Worm (Caenorhabditis elegans) whole organism, L4 larva: ENCODE measurements around the gene K09E2.2.

Experiments used
- D1046.2 ChIP-seq: fragments of 200-800 bp; sonication (Bioruptor generic); IDR thresholded peaks from 2 replicates; pipeline ENCODE4 v1.3.6; 2022; ENCODE audit warnings: missing genetic modification characterization, missing compliant biosample characterization
- F10B5.3 ChIP-seq: sonication (generic microtip); optimal IDR thresholded peaks from 2 replicates; lab custom pipeline; 2016; ENCODE audit warnings: mild to moderate bottlenecking, missing genetic modification characterization, missing compliant biosample characterization
- F26F4.8 ChIP-seq: fragments of 200-800 bp; sonication (Bioruptor generic); conservative IDR thresholded peaks from 2 replicates; pipeline ENCODE4 v1.3.6; 2022; ENCODE audit warnings: missing genetic modification characterization, missing compliant biosample characterization
- T26A8.4 ChIP-seq: fragments of 200-800 bp; sonication (Bioruptor generic); IDR thresholded peaks from 2 replicates; pipeline ENCODE4 v1.3.6; 2022; ENCODE audit warnings: missing genetic modification characterization, missing compliant biosample characterization
- Y5F2A.4 ChIP-seq: fragments of 200-800 bp; sonication (Bioruptor generic); optimal IDR thresholded peaks from 2 replicates; lab custom pipeline; 2018; ENCODE audit warnings: mild to moderate bottlenecking, missing genetic modification characterization, missing compliant biosample characterization
- Y75B8A.6 ChIP-seq: fragments of 200-800 bp; sonication (Bioruptor generic); IDR thresholded peaks from 2 replicates; pipeline ENCODE4 v1.3.6; 2022; ENCODE audit warnings: missing genetic modification reagents, missing genetic modification characterization, missing compliant biosample characterization
- ZK337.2 ChIP-seq: fragments of 200-800 bp; sonication (Bioruptor generic); IDR thresholded peaks from 2 replicates; pipeline ENCODE4 v1.3.6; 2022; ENCODE audit warnings: missing genetic modification reagents, missing genetic modification characterization, missing compliant biosample characterization
- aha-1 ChIP-seq: fragments of 150-350 bp; peaks from one replicate; lab custom pipeline; 2014; ENCODE audit warnings: missing biosample characterization, missing genetic modification characterization
- attf-4 ChIP-seq: sonication (generic microtip); optimal IDR thresholded peaks from 3 replicates; lab custom pipeline; 2017; ENCODE audit warnings: missing biosample characterization, missing genetic modification characterization
- ceh-28 ChIP-seq: fragments of 150-350 bp; optimal IDR thresholded peaks from 2 replicates; lab custom pipeline; 2014; ENCODE audit warnings: missing biosample characterization, missing genetic modification reagents, missing genetic modification characterization
- ctbp-1 ChIP-seq: fragments of 200-800 bp; sonication (Bioruptor generic); IDR thresholded peaks from 2 replicates; pipeline ENCODE4 v1.3.6; 2022; ENCODE audit warnings: missing genetic modification reagents, missing genetic modification characterization, missing compliant biosample characterization
- daf-16 ChIP-seq, 3 experiments: sonication (generic microtip); optimal IDR thresholded peaks; 2 replicates each; lab custom pipeline; 2016 to 2017; ENCODE audit warnings: missing genetic modification characterization in 3 of 3, missing genetic modification reagents in 3 of 3, mild to moderate bottlenecking in 2 of 3, missing compliant biosample characterization in 2 of 3, missing biosample characterization in 1 of 3, moderate library complexity in 1 of 3
- daf-8 ChIP-seq: fragments of 200-800 bp; sonication (Bioruptor generic); IDR thresholded peaks from 2 replicates; pipeline ENCODE4 v1.3.6; 2022; ENCODE audit warnings: missing genetic modification characterization, missing compliant biosample characterization
- dmd-6 ChIP-seq: fragments of 200-800 bp; sonication (Bioruptor generic); IDR thresholded peaks from 2 replicates; pipeline ENCODE4 v1.3.6; 2022; ENCODE audit warnings: missing genetic modification reagents, missing genetic modification characterization, missing compliant biosample characterization
- dve-1 ChIP-seq: sonication (generic microtip); optimal IDR thresholded peaks from 2 replicates; lab custom pipeline; 2017; ENCODE audit warnings: antibody characterized with exemption, mild to moderate bottlenecking, missing genetic modification characterization, missing compliant biosample characterization; ENCODE audit not compliant: insufficient read depth
- hlh-11 ChIP-seq: fragments of 200-800 bp; sonication (Bioruptor generic); optimal IDR thresholded peaks from 2 replicates; lab custom pipeline; 2018; ENCODE audit warnings: mild to moderate bottlenecking, missing genetic modification characterization, missing compliant biosample characterization
- hlh-30 ChIP-seq: sonication (generic microtip); optimal IDR thresholded peaks from 2 replicates; lab custom pipeline; 2017; ENCODE audit warnings: antibody characterized with exemption, mild to moderate bottlenecking, missing genetic modification characterization, missing compliant biosample characterization; ENCODE audit not compliant: insufficient read depth
- hmg-1.1 ChIP-seq: fragments of 200-800 bp; sonication (Bioruptor generic); IDR thresholded peaks from 2 replicates; pipeline ENCODE4 v1.3.6; 2022; ENCODE audit warnings: missing genetic modification reagents, missing genetic modification characterization, missing compliant biosample characterization
- lir-3 ChIP-seq: sonication (generic microtip); optimal IDR thresholded peaks from 2 replicates; lab custom pipeline; 2016; ENCODE audit warnings: mild to moderate bottlenecking, missing genetic modification characterization, missing compliant biosample characterization
- lsy-2 ChIP-seq, 2 experiments: fragments of 150-350 bp in 1 of 2; sonication (generic microtip) in 1 of 2; optimal IDR thresholded peaks; 2 replicates each; lab custom pipeline; 2014 to 2017; ENCODE audit warnings: missing biosample characterization in 2 of 2, missing genetic modification characterization in 2 of 2
- mdt-29 ChIP-seq: fragments of 200-800 bp; sonication (Bioruptor generic); IDR thresholded peaks from 2 replicates; pipeline ENCODE4 v1.3.6; 2022; ENCODE audit warnings: missing genetic modification reagents, missing genetic modification characterization, missing compliant biosample characterization
- mep-1 ChIP-seq: fragments of 150-350 bp; sonication (generic microtip); optimal IDR thresholded peaks from 3 replicates; lab custom pipeline; 2014; ENCODE audit warnings: missing biosample characterization, missing genetic modification characterization
- mes-2 ChIP-seq: sonication (generic microtip); optimal IDR thresholded peaks from 2 replicates; lab custom pipeline; 2016; ENCODE audit warnings: missing genotype, mild to moderate bottlenecking, missing genetic modification characterization, missing compliant biosample characterization; ENCODE audit not compliant: poor library complexity, severe bottlenecking
- nhr-102 ChIP-seq: sonication (generic microtip); optimal IDR thresholded peaks from 2 replicates; lab custom pipeline; 2016; ENCODE audit warnings: mild to moderate bottlenecking, missing genetic modification characterization, moderate library complexity, missing compliant biosample characterization
- nhr-111 ChIP-seq: fragments of 200-800 bp; sonication (Bioruptor generic); optimal IDR thresholded peaks from 2 replicates; lab custom pipeline; 2018; ENCODE audit warnings: mild to moderate bottlenecking, missing genetic modification characterization, missing compliant biosample characterization
- nhr-237 ChIP-seq: sonication (generic microtip); optimal IDR thresholded peaks from 2 replicates; lab custom pipeline; 2017; ENCODE audit warnings: missing biosample characterization, missing genetic modification characterization
- nhr-28 ChIP-seq: fragments of 150-350 bp; optimal IDR thresholded peaks from 2 replicates; lab custom pipeline; 2014; ENCODE audit warnings: missing biosample characterization, missing genetic modification characterization
- nhr-41 ChIP-seq: fragments of 200-800 bp; sonication (Bioruptor generic); IDR thresholded peaks from 2 replicates; pipeline ENCODE4 v1.3.6; 2022; ENCODE audit warnings: missing genetic modification reagents, missing genetic modification characterization, missing compliant biosample characterization
- nhr-48 ChIP-seq: sonication (generic microtip); optimal IDR thresholded peaks from 2 replicates; lab custom pipeline; 2016; ENCODE audit warnings: mild to moderate bottlenecking, missing genetic modification characterization, missing compliant biosample characterization
- nhr-6 ChIP-seq: fragments of 150-350 bp; optimal IDR thresholded peaks from 2 replicates; lab custom pipeline; 2014; ENCODE audit warnings: missing biosample characterization, missing genetic modification characterization
- nhr-76 ChIP-seq: fragments of 150-350 bp; optimal IDR thresholded peaks from 2 replicates; lab custom pipeline; 2014; ENCODE audit warnings: missing biosample characterization, missing genetic modification characterization
- nhr-77 ChIP-seq: fragments of 150-350 bp; optimal IDR thresholded peaks from 2 replicates; lab custom pipeline; 2014; ENCODE audit warnings: missing biosample characterization, missing genetic modification characterization
- pha-4 ChIP-seq, 2 experiments: fragments of 150-350 bp in 1 of 2; fragments of 200-800 bp in 1 of 2; sonication (Bioruptor generic) in 1 of 2; IDR thresholded peaks in 1 of 2; optimal IDR thresholded peaks in 1 of 2; 2 replicates each; pipeline versions ENCODE4 v1.3.6 to Lab custom; 2014 to 2022; ENCODE audit warnings: missing genetic modification characterization in 2 of 2, missing genetic modification reagents in 2 of 2, missing biosample characterization in 1 of 2, missing compliant biosample characterization in 1 of 2
- php-3 ChIP-seq: fragments of 200-800 bp; sonication (Bioruptor generic); IDR thresholded peaks from 2 replicates; pipeline ENCODE4 v1.3.6; 2022; ENCODE audit warnings: missing genetic modification reagents, missing genetic modification characterization, missing compliant biosample characterization
- pqm-1 ChIP-seq: sonication (generic microtip); optimal IDR thresholded peaks from 2 replicates; lab custom pipeline; 2017; ENCODE audit warnings: missing biosample characterization, missing genetic modification characterization
- set-16 ChIP-seq: fragments of 200-800 bp; sonication (Bioruptor generic); IDR thresholded peaks from 2 replicates; pipeline ENCODE4 v1.3.6; 2022; ENCODE audit warnings: missing genetic modification reagents, missing genetic modification characterization, missing compliant biosample characterization
- tag-97 ChIP-seq: fragments of 200-800 bp; sonication (Bioruptor generic); IDR thresholded peaks from 2 replicates; pipeline ENCODE4 v1.3.6; 2022; ENCODE audit warnings: missing genetic modification characterization, missing compliant biosample characterization
- tra-1 ChIP-seq: fragments of 200-800 bp; sonication (Bioruptor generic); IDR thresholded peaks from 2 replicates; pipeline ENCODE4 v1.3.6; 2022; ENCODE audit warnings: missing genetic modification reagents, missing genetic modification characterization, missing compliant biosample characterization
- unc-62 ChIP-seq, 3 experiments: fragments of 150-350 bp in 1 of 3; sonication (generic microtip); optimal IDR thresholded peaks in 2 of 3; peaks in 1 of 3; 1 replicate in 1 of 3; 2 replicates in 2 of 3; lab custom pipeline; 2014 to 2017; ENCODE audit warnings: missing biosample characterization in 3 of 3, missing genetic modification characterization in 3 of 3, missing genetic modification reagents in 3 of 3, missing genotype in 1 of 3
- zfp-2 ChIP-seq: sonication (generic microtip); optimal IDR thresholded peaks from 2 replicates; lab custom pipeline; 2016; ENCODE audit warnings: mild to moderate bottlenecking, missing genetic modification characterization, missing compliant biosample characterization
- zfp-3 ChIP-seq: fragments of 200-800 bp; sonication (Bioruptor generic); conservative IDR thresholded peaks from 2 replicates; pipeline ENCODE4 v1.3.6; 2022; ENCODE audit warnings: missing genetic modification reagents, missing genetic modification characterization, missing compliant biosample characterization
- ztf-7 ChIP-seq: fragments of 150-350 bp; optimal IDR thresholded peaks from 2 replicates; lab custom pipeline; 2014; ENCODE audit warnings: missing biosample characterization, missing genetic modification characterization

Gene K09E2.2

ce11 chrX:8712662-8713061 lies 39.8 kb downstream of the K09E2.2 start:
- TF ChIP-seq nhr-102 (tag; lab: Kevin White, UChicago), result peak; percentile 0
- TF ChIP-seq nhr-28 (tag; lab: Kevin White, UChicago), result peak; percentile 85
- TF ChIP-seq daf-16 (GFP tag; optimal IDR thresholded peaks at IDR 0.05; lab: Kevin White, UChicago), result no peak
- peak; percentile 71 for TF ChIP-seq daf-16 (tag; optimal IDR thresholded peaks at IDR 0.05; lab: Kevin White, UChicago)
- TF ChIP-seq nhr-77, result peak; percentile 61
- no peak for TF ChIP-seq zfp-3 (GFP tag; lab: Robert Waterston, UW)
- peak; percentile 55 for TF ChIP-seq hlh-30 (tag; lab: Kevin White, UChicago)
- TF ChIP-seq lir-3 (tag; lab: Kevin White, UChicago), result no peak
- no peak for TF ChIP-seq D1046.2 (GFP tag; lab: Robert Waterston, UW)
- TF ChIP-seq hlh-11 (tag; lab: Kevin White, UChicago), result peak; percentile 72
- peak; percentile 84 for TF ChIP-seq pqm-1
- peak; percentile 64; the same call in 1 of the 2 replicates for TF ChIP-seq tra-1
- TF ChIP-seq lsy-2 (tag; optimal IDR thresholded peaks at IDR 0.05; lab: Kevin White, UChicago), result peak in 1 of 2 experiments; percentile 4
- TF ChIP-seq mep-1, result no peak
- TF ChIP-seq ztf-7 (tag; lab: Kevin White, UChicago), result peak; percentile 2
- peak; percentile 38 for TF ChIP-seq nhr-6
- peak; percentile 78 for TF ChIP-seq dve-1
- peak; percentile 95 for TF ChIP-seq php-3 (GFP tag; lab: Robert Waterston, UW)
- TF ChIP-seq mdt-29 (GFP tag; lab: Robert Waterston, UW), result no peak
- peak; percentile 83 for TF ChIP-seq dmd-6 (GFP tag; lab: Robert Waterston, UW)
- peak; percentile 30 for TF ChIP-seq nhr-48

- TF ChIP-seq F10B5.3, result no peak
- TF ChIP-seq hmg-1.1 (GFP tag; lab: Robert Waterston, UW), result no peak
- no peak for TF ChIP-seq nhr-237 (tag; lab: Kevin White, UChicago)
- no peak for TF ChIP-seq ZK337.2
- TF ChIP-seq ceh-28 (tag; lab: Kevin White, UChicago), result no peak
- TF ChIP-seq set-16 (GFP tag; lab: Robert Waterston, UW), result no peak
- peak in 1 of 2 experiments; percentile 78 for TF ChIP-seq unc-62 (GFP tag; optimal IDR thresholded peaks at IDR 0.05 in 1 of 2; lab: Kevin White, UChicago)
- no peak for TF ChIP-seq unc-62 (tag; optimal IDR thresholded peaks at IDR 0.05; lab: Kevin White, UChicago)
- no peak for TF ChIP-seq attf-4 (tag; lab: Kevin White, UChicago)
- no peak for TF ChIP-seq daf-16 (GFP tag; optimal IDR thresholded peaks at IDR 0.05; lab: Kevin White, UChicago)
- TF ChIP-seq daf-16 (tag; optimal IDR thresholded peaks at IDR 0.05; lab: Kevin White, UChicago), result peak; percentile 47
- TF ChIP-seq pqm-1, result peak; percentile 23
- TF ChIP-seq nhr-6, result peak; percentile 86
- TF ChIP-seq Y5F2A.4 (GFP tag; lab: Kevin White, UChicago), result no peak
- TF ChIP-seq T26A8.4 (GFP tag; lab: Robert Waterston, UW), result no peak
- peak; percentile 63 for TF ChIP-seq hlh-30 (tag; lab: Kevin White, UChicago)
- TF ChIP-seq dve-1, result peak; percentile 79
- peak; percentile 40 for TF ChIP-seq hlh-11 (tag; lab: Kevin White, UChicago)
- TF ChIP-seq mep-1, result peak; percentile 33
- TF ChIP-seq zfp-2 (tag; lab: Kevin White, UChicago), result no peak
- peak; percentile 21 for TF ChIP-seq mes-2
- peak; percentile 45; the same call in 1 of the 2 replicates for TF ChIP-seq dmd-6 (GFP tag; lab: Robert Waterston, UW)
- no peak for TF ChIP-seq Y75B8A.6
- TF ChIP-seq nhr-111 (GFP tag; lab: Kevin White, UChicago), result no peak
These were observed 41.0 kb downstream of the K09E2.2 start, which contains the start of gene F53A9.6 for ce11 chrX:8713754-8714295. F53A9.6 (minus strand) TSS chrX:8713804.

- TF ChIP-seq tag-97 (GFP tag; lab: Robert Waterston, UW) (no peak), nhr-41 (GFP tag; lab: Robert Waterston, UW) (no peak), ztf-7 (tag; lab: Kevin White, UChicago) (no peak), unc-62 (GFP tag; optimal IDR thresholded peaks at IDR 0.05 in 1 of 2; lab: Kevin White, UChicago) (no peak), unc-62 (tag; optimal IDR thresholded peaks at IDR 0.05; lab: Kevin White, UChicago) (no peak), pha-4 (GFP tag; IDR thresholded peaks at IDR 0.05; lab: Robert Waterston, UW) (no peak), pha-4 (tag; optimal IDR thresholded peaks at IDR 0.05; lab: Kevin White, UChicago) (no peak), dve-1 (peak; percentile 42), nhr-76 (no peak), php-3 (GFP tag; lab: Robert Waterston, UW) (0 out of 2 replicates have a peak, but pooled peaks have one; percentile 10), aha-1 (tag; lab: Kevin White, UChicago) (peak; percentile 16), daf-8 (no peak), tra-1 (no peak), F26F4.8 (GFP tag; lab: Robert Waterston, UW) (no peak), ceh-28 (tag; lab: Kevin White, UChicago) (no peak), dmd-6 (GFP tag; lab: Robert Waterston, UW) (peak; percentile 42), ctbp-1 (GFP tag; lab: Robert Waterston, UW) (no peak), daf-16 (GFP tag; optimal IDR thresholded peaks at IDR 0.05; lab: Kevin White, UChicago) (no peak), daf-16 (tag; optimal IDR thresholded peaks at IDR 0.05; lab: Kevin White, UChicago) (peak; percentile 66)
These were observed 42.0 kb downstream of the K09E2.2 start for ce11 chrX:8714845-8715244.
